In genomic region chrX:617477-617795, dm6 we compare ENCODE assay signal across 1 fruit fly cellular context.
TF ChIP-seq lines count a peak whose summit lies in the region.

No protein-coding gene starts in this region.

TF ChIP-seq in whole organism, embryonic, 481 proteins besides CTCF, POLR2A, EP300 and RAD21 (continued from another document):
- no peak for TF ChIP-seq CG15011 (GFP tag; optimal IDR thresholded peaks at IDR 0.05; lab: Kevin White, UChicago)
- no peak for TF ChIP-seq ara (GFP tag; IDR thresholded peaks at IDR 0.05; lab: Robert Waterston, UW)
- TF ChIP-seq H15 (GFP tag; IDR thresholded peaks at IDR 0.05; lab: Robert Waterston, UW), result no peak
- no peak for TF ChIP-seq Nf-YB (GFP tag; optimal IDR thresholded peaks at IDR 0.05; lab: Kevin White, UChicago)
